Worm (Caenorhabditis elegans) whole organism, young adult: ENCODE data around the gene T18D3.5.

Experiments
- Y95B8A.8 ChIP-seq: fragments of 200-800 bp; sonication (Bioruptor generic); IDR thresholded peaks from 2 replicates; pipeline ENCODE4 v1.3.6; 2022; ENCODE audit warnings: missing genetic modification reagents, missing genetic modification characterization, missing compliant biosample characterization
- bed-1 ChIP-seq: fragments of 200-800 bp; sonication (Bioruptor generic); IDR thresholded peaks from 2 replicates; pipeline ENCODE4 v1.3.6; 2022; ENCODE audit warnings: missing genetic modification reagents, missing genetic modification characterization, missing compliant biosample characterization
- dpff-1 ChIP-seq: sonication (generic microtip); optimal IDR thresholded peaks from 2 replicates; lab custom pipeline; 2017; ENCODE audit warnings: mild to moderate bottlenecking, missing genetic modification characterization, missing compliant biosample characterization
- lir-1 ChIP-seq: fragments of 200-800 bp; sonication (Bioruptor generic); conservative IDR thresholded peaks from 2 replicates; pipeline ENCODE4 v1.3.6; 2022; ENCODE audit warnings: missing genetic modification reagents, missing genetic modification characterization, missing compliant biosample characterization
- lsl-1 ChIP-seq: fragments of 200-800 bp; sonication (Bioruptor generic); optimal IDR thresholded peaks from 2 replicates; lab custom pipeline; 2018; ENCODE audit warnings: mild to moderate bottlenecking, missing genetic modification characterization, moderate library complexity, missing compliant biosample characterization
- nfya-1 ChIP-seq: sonication (generic microtip); optimal IDR thresholded peaks from 2 replicates; lab custom pipeline; 2017; ENCODE audit warnings: antibody characterized with exemption, missing compliant biosample characterization, missing genetic modification characterization, borderline replicate concordance; ENCODE audit not compliant: insufficient read depth
- nhr-80 ChIP-seq: sonication (generic microtip); optimal IDR thresholded peaks from 2 replicates; lab custom pipeline; 2016; ENCODE audit warnings: missing genetic modification characterization, missing compliant biosample characterization
- nhr-90 ChIP-seq: sonication (generic microtip); optimal IDR thresholded peaks from 2 replicates; lab custom pipeline; 2016; ENCODE audit warnings: missing genotype, mild to moderate bottlenecking, missing genetic modification characterization, missing compliant biosample characterization
- pha-4 ChIP-seq: fragments of 150-350 bp; sonication (generic microtip); optimal IDR thresholded peaks from 2 replicates; lab custom pipeline; 2014; ENCODE audit warnings: missing biosample characterization, missing genetic modification reagents, missing genetic modification characterization
- unc-62 ChIP-seq: fragments of 150-350 bp; optimal IDR thresholded peaks from 2 replicates; lab custom pipeline; 2014; ENCODE audit warnings: missing biosample characterization, missing genetic modification reagents, missing genetic modification characterization

DNA sequence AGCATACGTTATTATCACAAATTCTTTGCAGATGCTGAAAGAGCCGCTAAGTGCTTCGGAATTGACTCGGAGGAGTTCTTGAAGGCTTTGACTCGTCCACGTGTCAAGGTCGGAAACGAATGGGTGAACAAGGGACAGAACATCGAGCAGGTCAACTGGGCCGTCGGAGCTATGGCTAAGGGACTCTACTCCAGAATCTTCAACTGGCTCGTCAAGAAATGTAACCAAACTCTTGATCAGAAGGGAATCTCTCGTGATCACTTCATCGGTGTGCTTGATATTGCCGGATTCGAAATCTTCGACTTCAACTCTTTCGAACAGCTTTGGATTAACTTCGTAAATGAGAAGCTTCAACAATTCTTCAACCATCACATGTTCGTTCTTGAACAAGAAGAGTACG is 6.2 kb downstream of the T18D3.5 start:
- no peak for TF ChIP-seq bed-1 (GFP tag; lab: Robert Waterston, UW)
- no peak for TF ChIP-seq nhr-90 (tag; lab: Kevin White, UChicago)
- no peak for TF ChIP-seq lir-1 (GFP tag; lab: Robert Waterston, UW)
- TF ChIP-seq unc-62, result no peak
- TF ChIP-seq lsl-1 (GFP tag; lab: Kevin White, UChicago), result no peak
- TF ChIP-seq Y95B8A.8, result no peak
- TF ChIP-seq dpff-1, result no peak
- TF ChIP-seq nhr-80 (tag; lab: Kevin White, UChicago), result no peak
- TF ChIP-seq nfya-1, result no peak
- TF ChIP-seq pha-4 (tag; lab: Kevin White, UChicago), result no peak
